Fruit fly (Drosophila melanogaster): ENCODE results near the gene CG10576.

The CG10576 gene

dm6 chr3L:5753605-5754365, 11.7 kb downstream of the CG10576 start:
- TF ChIP-seq lola (GFP tag; optimal IDR thresholded peaks at IDR 0.05): no peak
- peak; percentile 37 for TF ChIP-seq br (GFP tag; optimal IDR thresholded peaks at IDR 0.05)
- no peak for TF ChIP-seq Rel (GFP tag; optimal IDR thresholded peaks at IDR 0.05)
- peak; percentile 97 for TF ChIP-seq Rel (tag; optimal IDR thresholded peaks at IDR 0.05)
- TF ChIP-seq h (GFP tag; optimal IDR thresholded peaks at IDR 0.05): no peak
- no peak for TF ChIP-seq brk (GFP tag; optimal IDR thresholded peaks at IDR 0.05)
- TF ChIP-seq pan (optimal IDR thresholded peaks at IDR 0.05): no peak
- no peak for TF ChIP-seq Abd-B (GFP tag; optimal IDR thresholded peaks at IDR 0.05)
- peak; percentile 33 for TF ChIP-seq Hr78 (GFP tag; optimal IDR thresholded peaks at IDR 0.05)
- no peak for TF ChIP-seq sv (GFP tag; optimal IDR thresholded peaks at IDR 0.05)
- TF ChIP-seq Hr83 (GFP tag; optimal IDR thresholded peaks at IDR 0.05; ENCODE audit: poor library complexity, severe bottlenecking): no peak
- no peak for TF ChIP-seq fru (GFP tag; optimal IDR thresholded peaks at IDR 0.05)

dm6 chr3L:5752903-5753604, 12.4 kb downstream of the CG10576 start, which contains the start of gene Usp47:
Gene Usp47 (plus strand): TSS chr3L:5752973.
- TF ChIP-seq Rel (GFP tag; optimal IDR thresholded peaks at IDR 0.05): no peak
- peak; percentile 14 for TF ChIP-seq Rel (tag; optimal IDR thresholded peaks at IDR 0.05)
- peak; percentile 70 for TF ChIP-seq Hr78 (GFP tag; optimal IDR thresholded peaks at IDR 0.05)
- TF ChIP-seq h (GFP tag; optimal IDR thresholded peaks at IDR 0.05): peak; percentile 29
- no peak for TF ChIP-seq tai (GFP tag; optimal IDR thresholded peaks at IDR 0.05)
- TF ChIP-seq N (GFP tag; optimal IDR thresholded peaks at IDR 0.05): peak; percentile 79
- no peak for TF ChIP-seq woc (GFP tag; optimal IDR thresholded peaks at IDR 0.05)
- TF ChIP-seq rgr (GFP tag; optimal IDR thresholded peaks at IDR 0.05): peak; percentile 24
- peak; percentile 6 for TF ChIP-seq Sp1 (GFP tag; optimal IDR thresholded peaks at IDR 0.05)

dm6 chr3L:5751740-5752579, 13.5 kb downstream of the CG10576 start, which contains the start of gene DnaJ-1:
Gene DnaJ-1 (minus strand): TSS chr3L:5752189.
- TF ChIP-seq foxo (GFP tag; optimal IDR thresholded peaks at IDR 0.05) (peak in 1 of 2 experiments; percentile 37), Mio (GFP tag; optimal IDR thresholded peaks at IDR 0.05) (no peak), Sp1 (GFP tag; optimal IDR thresholded peaks at IDR 0.05) (peak; percentile 79), brk (GFP tag; optimal IDR thresholded peaks at IDR 0.05) (no peak), psq (GFP tag; optimal IDR thresholded peaks at IDR 0.05) (no peak), OdsH (GFP tag; optimal IDR thresholded peaks at IDR 0.05) (peak; percentile 18), h (GFP tag; optimal IDR thresholded peaks at IDR 0.05) (peak; percentile 44), rgr (GFP tag; optimal IDR thresholded peaks at IDR 0.05) (peak; percentile 51), lola (GFP tag; optimal IDR thresholded peaks at IDR 0.05) (no peak), sv (GFP tag; optimal IDR thresholded peaks at IDR 0.05) (no peak), Myc (optimal IDR thresholded peaks at IDR 0.05) (no peak), CG32264 (GFP tag; optimal IDR thresholded peaks at IDR 0.05) (peak; percentile 10), dl (GFP tag; optimal IDR thresholded peaks at IDR 0.05; ENCODE audit: insufficient read depth in 1 of 2, partially characterized antibody in 2 of 2) (no peak), ey (GFP tag; optimal IDR thresholded peaks at IDR 0.05) (no peak), Jra (GFP tag; optimal IDR thresholded peaks at IDR 0.05) (peak; percentile 27), br (GFP tag; optimal IDR thresholded peaks at IDR 0.05) (peak; percentile 12), usp (GFP tag; optimal IDR thresholded peaks at IDR 0.05) (no peak), HLH106 (tag; optimal IDR thresholded peaks at IDR 0.05) (peak; percentile 8), Hnf4 (GFP tag; optimal IDR thresholded peaks at IDR 0.05) (no peak), woc (GFP tag; optimal IDR thresholded peaks at IDR 0.05) (peak; percentile 61), fru (GFP tag; optimal IDR thresholded peaks at IDR 0.05) (peak; percentile 23), Hr83 (GFP tag; optimal IDR thresholded peaks at IDR 0.05; ENCODE audit: poor library complexity, severe bottlenecking) (peak; percentile 72)

dm6 chr3L:5751417-5751739, 14.1 kb downstream of the CG10576 start:
- TF ChIP-seq jim (GFP tag; optimal IDR thresholded peaks at IDR 0.05) (no peak), Rel (GFP tag; optimal IDR thresholded peaks at IDR 0.05) (no peak), Rel (tag; optimal IDR thresholded peaks at IDR 0.05) (peak; percentile 97), Mio (GFP tag; optimal IDR thresholded peaks at IDR 0.05) (no peak), N (GFP tag; optimal IDR thresholded peaks at IDR 0.05) (no peak)
